Worm (Caenorhabditis elegans) whole organism, mixed stage, embryonic: ENCODE results near the gene lpr-6.

Experiments
- blmp-1 ChIP-seq: fragments of 150-350 bp; optimal IDR thresholded peaks from 2 replicates; lab custom pipeline; 2014; ENCODE audit warnings: missing biosample characterization, missing genetic modification characterization
- ceh-43 ChIP-seq: fragments of 200-800 bp; sonication (Bioruptor generic); optimal IDR thresholded peaks from 2 replicates; lab custom pipeline; 2018; ENCODE audit warnings: mild to moderate bottlenecking, missing genetic modification characterization, moderate library complexity, missing compliant biosample characterization
- elt-3 ChIP-seq: fragments of 150-350 bp; optimal IDR thresholded peaks from 2 replicates; lab custom pipeline; 2014; ENCODE audit warnings: missing biosample characterization, missing genetic modification characterization
- hlh-1 ChIP-seq: fragments of 150-350 bp; optimal IDR thresholded peaks from 2 replicates; lab custom pipeline; 2014; ENCODE audit warnings: missing biosample characterization, missing genetic modification reagents, missing genetic modification characterization
- lin-32 ChIP-seq: fragments of 200-800 bp; sonication (Bioruptor generic); optimal IDR thresholded peaks from 2 replicates; lab custom pipeline; 2018; ENCODE audit warnings: mild to moderate bottlenecking, missing genetic modification characterization, missing compliant biosample characterization
- pha-4 ChIP-seq: fragments of 150-350 bp; optimal IDR thresholded peaks from 2 replicates; lab custom pipeline; 2018; ENCODE audit warnings: missing biosample characterization, missing genetic modification reagents, missing genetic modification characterization
- unc-62 ChIP-seq: fragments of 150-350 bp; optimal IDR thresholded peaks from 2 replicates; lab custom pipeline; 2014; ENCODE audit warnings: missing biosample characterization, missing genetic modification reagents, missing genetic modification characterization

- TF ChIP-seq elt-3 (tag; lab: Kevin White, UChicago) = no peak
- TF ChIP-seq unc-62 (GFP tag; lab: Kevin White, UChicago) = no peak
- TF ChIP-seq blmp-1 = no peak
- TF ChIP-seq lin-32 = no peak
- no peak for TF ChIP-seq hlh-1 (tag; lab: Kevin White, UChicago)
- no peak for TF ChIP-seq pha-4 (tag; lab: Kevin White, UChicago)
- TF ChIP-seq ceh-43 (GFP tag; lab: Kevin White, UChicago) = no peak
Measured at ce11 chrX:11109200-11109599, 49.4 kb downstream of the lpr-6 start, which contains the start of gene grd-1.
